Fruit fly (Drosophila melanogaster): ENCODE measurements around the gene UbcE2M.

UbcE2M gene

dm6 chr3L:8187397-8187811 is 10.4 kb downstream of the UbcE2M start:
- TF ChIP-seq CG8478 (optimal IDR thresholded peaks at IDR 0.05) (no peak), CTCF (optimal IDR thresholded peaks at IDR 0.05) (no peak)

dm6 chr3L:8186627-8187396 is 11.0 kb downstream of the UbcE2M start, which contains the start of the genes ERR and Atg18a:
Gene ERR (minus strand): TSS chr3L:8186671.
Gene Atg18a (plus strand): TSS chr3L:8186857.
- TF ChIP-seq CTCF (optimal IDR thresholded peaks at IDR 0.05) = peak in 1 of 2 experiments; percentile 14
- no peak for TF ChIP-seq CG8478 (optimal IDR thresholded peaks at IDR 0.05)

- TF ChIP-seq CG8478 (optimal IDR thresholded peaks at IDR 0.05) = no peak
Observed at dm6 chr3L:8185263-8186227, 12.2 kb downstream of the UbcE2M start.

- TF ChIP-seq CG8478 (optimal IDR thresholded peaks at IDR 0.05) (no peak), CTCF (optimal IDR thresholded peaks at IDR 0.05) (no peak)
Observed at dm6 chr3L:8180464-8181137, 17.2 kb downstream of the UbcE2M start, which contains the start of the genes mthl7 and Uxs. Gene mthl7 (minus strand): TSS chr3L:8180514. Gene Uxs (plus strand): TSS chr3L:8180923.

- TF ChIP-seq CTCF (optimal IDR thresholded peaks at IDR 0.05) = no peak
- no peak for TF ChIP-seq CG8478 (optimal IDR thresholded peaks at IDR 0.05)
Observed at dm6 chr3L:8177795-8178564, 19.8 kb downstream of the UbcE2M start, which contains the start of gene Nmt. Gene Nmt (minus strand): TSS chr3L:8178429.

dm6 chr3L:8175818-8176217 is 22.0 kb downstream of the UbcE2M start, which contains the start of gene RecQ4:
Gene RecQ4 (minus strand): TSS chr3L:8175978.
- TF ChIP-seq CG8478 (optimal IDR thresholded peaks at IDR 0.05) (no peak), CTCF (optimal IDR thresholded peaks at IDR 0.05) (no peak)

- TF ChIP-seq CG8478 (optimal IDR thresholded peaks at IDR 0.05) = no peak
Observed at dm6 chr3L:8165436-8165835, 32.4 kb downstream of the UbcE2M start, which contains the start of gene CG13675. Gene CG13675 (minus strand): TSS chr3L:8165518.

- no peak for TF ChIP-seq CG8478 (optimal IDR thresholded peaks at IDR 0.05)
- no peak for TF ChIP-seq CTCF (optimal IDR thresholded peaks at IDR 0.05)
Observed at dm6 chr3L:8159724-8160422, 37.9 kb downstream of the UbcE2M start, which contains the start of gene CG43886. Gene CG43886 (minus strand): TSS chr3L:8159774.

dm6 chr3L:8158715-8159380 is 38.9 kb downstream of the UbcE2M start, which contains the start of gene CG42445:
Gene CG42445 (minus strand): TSS chr3L:8158900.
- TF ChIP-seq CG8478 (optimal IDR thresholded peaks at IDR 0.05) = no peak
- no peak for TF ChIP-seq CTCF (optimal IDR thresholded peaks at IDR 0.05)

dm6 chr3L:8157079-8157478 is 40.7 kb downstream of the UbcE2M start:
- no peak for TF ChIP-seq CTCF (optimal IDR thresholded peaks at IDR 0.05)
- TF ChIP-seq CG8478 (optimal IDR thresholded peaks at IDR 0.05) = no peak

dm6 chr3L:8156199-8156598 is 41.6 kb downstream of the UbcE2M start:
- TF ChIP-seq CTCF (optimal IDR thresholded peaks at IDR 0.05) (no peak), CG8478 (optimal IDR thresholded peaks at IDR 0.05) (no peak)

dm6 chr3L:8155324-8155723 is 42.5 kb downstream of the UbcE2M start:
- no peak for TF ChIP-seq CG8478 (optimal IDR thresholded peaks at IDR 0.05)
- TF ChIP-seq CTCF (optimal IDR thresholded peaks at IDR 0.05) = no peak

dm6 chr3L:8154544-8154943 is 43.2 kb downstream of the UbcE2M start:
- TF ChIP-seq CG8478 (optimal IDR thresholded peaks at IDR 0.05) (no peak), CTCF (optimal IDR thresholded peaks at IDR 0.05) (no peak)
